Worm (Caenorhabditis elegans) whole organism, L2 larva: ENCODE data around the gene C05E4.15.

Source experiments
- C34F6.9 ChIP-seq: fragments of 150-350 bp; optimal IDR thresholded peaks from 2 replicates; lab custom pipeline; 2014; ENCODE audit warnings: missing biosample characterization, missing genetic modification characterization
- Y55F3AM.14 ChIP-seq: fragments of 200-800 bp; sonication (Bioruptor generic); optimal IDR thresholded peaks from 2 replicates; lab custom pipeline; 2018; ENCODE audit warnings: mild to moderate bottlenecking, missing genetic modification characterization, missing compliant biosample characterization
- ZK546.5 ChIP-seq: sonication (generic microtip); optimal IDR thresholded peaks from 2 replicates; lab custom pipeline; 2017; ENCODE audit warnings: missing biosample characterization, missing genetic modification characterization
- aly-2 ChIP-seq: fragments of 150-350 bp; optimal IDR thresholded peaks from 2 replicates; lab custom pipeline; 2014; ENCODE audit warnings: missing biosample characterization, missing genetic modification characterization
- ama-1 ChIP-seq: fragments of 150-350 bp; optimal IDR thresholded peaks from 2 replicates; lab custom pipeline; 2018; ENCODE audit warnings: inconsistent platforms
- blmp-1 ChIP-seq: sonication (generic microtip); optimal IDR thresholded peaks from 2 replicates; lab custom pipeline; 2017; ENCODE audit warnings: missing genetic modification characterization, mild to moderate bottlenecking, missing compliant biosample characterization, antibody characterized with exemption, moderate library complexity; ENCODE audit not compliant: insufficient read depth
- ceh-16 ChIP-seq: fragments of 150-350 bp; optimal IDR thresholded peaks from 2 replicates; lab custom pipeline; 2014; ENCODE audit warnings: missing biosample characterization, missing genetic modification characterization
- ceh-82 ChIP-seq: fragments of 150-350 bp; optimal IDR thresholded peaks from 2 replicates; lab custom pipeline; 2014; ENCODE audit warnings: missing biosample characterization, missing genetic modification characterization
- crh-2 ChIP-seq: sonication (generic microtip); optimal IDR thresholded peaks from 2 replicates; lab custom pipeline; 2017; ENCODE audit warnings: missing biosample characterization, missing genetic modification characterization
- dmd-4 ChIP-seq: sonication (generic microtip); optimal IDR thresholded peaks from 2 replicates; lab custom pipeline; 2017; ENCODE audit warnings: missing biosample characterization, missing genetic modification characterization
- egl-27 ChIP-seq: sonication (generic microtip); optimal IDR thresholded peaks from 3 replicates; lab custom pipeline; 2017; ENCODE audit warnings: missing biosample characterization, missing genetic modification reagents, missing genetic modification characterization
- elt-3 ChIP-seq: sonication (generic microtip); optimal IDR thresholded peaks from 2 replicates; lab custom pipeline; 2017; ENCODE audit warnings: missing biosample characterization, missing genetic modification characterization
- fos-1 ChIP-seq: fragments of 150-350 bp; optimal IDR thresholded peaks from 2 replicates; lab custom pipeline; 2014; ENCODE audit warnings: missing biosample characterization, missing genetic modification characterization
- gmeb-1 ChIP-seq: fragments of 150-350 bp; optimal IDR thresholded peaks from 2 replicates; lab custom pipeline; 2014; ENCODE audit warnings: missing biosample characterization, missing genetic modification characterization
- lin-11 ChIP-seq: fragments of 150-350 bp; sonication (generic microtip); optimal IDR thresholded peaks from 2 replicates; lab custom pipeline; 2014; ENCODE audit warnings: missing biosample characterization, missing genetic modification characterization, inconsistent platforms, mixed read lengths
- lin-39 ChIP-seq: fragments of 150-350 bp; optimal IDR thresholded peaks from 2 replicates; lab custom pipeline; 2014; ENCODE audit warnings: missing biosample characterization, missing genetic modification reagents, missing genetic modification characterization
- mab-5 ChIP-seq: fragments of 150-350 bp; optimal IDR thresholded peaks from 2 replicates; lab custom pipeline; 2014; ENCODE audit warnings: missing biosample characterization, missing genetic modification characterization
- mbf-1 ChIP-seq: sonication (generic microtip); optimal IDR thresholded peaks from 2 replicates; lab custom pipeline; 2017; ENCODE audit warnings: missing biosample characterization, missing genetic modification characterization
- mdl-1 ChIP-seq, 2 experiments: fragments of 150-350 bp in 1 of 2; sonication (generic microtip) in 1 of 2; optimal IDR thresholded peaks; 2 replicates each; lab custom pipeline; 2017; ENCODE audit warnings: missing biosample characterization in 2 of 2, missing genetic modification characterization in 2 of 2
- nhr-10 ChIP-seq: sonication (generic microtip); optimal IDR thresholded peaks from 2 replicates; lab custom pipeline; 2017; ENCODE audit warnings: missing biosample characterization, missing genetic modification characterization
- nhr-11 ChIP-seq: fragments of 150-350 bp; optimal IDR thresholded peaks from 2 replicates; lab custom pipeline; 2014; ENCODE audit warnings: missing biosample characterization, missing genetic modification characterization
- nhr-12 ChIP-seq: fragments of 150-350 bp; optimal IDR thresholded peaks from 2 replicates; lab custom pipeline; 2014; ENCODE audit warnings: missing biosample characterization, missing genetic modification characterization
- nhr-129 ChIP-seq: fragments of 150-350 bp; optimal IDR thresholded peaks from 2 replicates; lab custom pipeline; 2014; ENCODE audit warnings: missing biosample characterization, missing genetic modification characterization
- nhr-21 ChIP-seq: fragments of 150-350 bp; optimal IDR thresholded peaks from 2 replicates; lab custom pipeline; 2014; ENCODE audit warnings: missing biosample characterization, missing genetic modification characterization
- nhr-23 ChIP-seq: fragments of 150-350 bp; optimal IDR thresholded peaks from 2 replicates; lab custom pipeline; 2014; ENCODE audit warnings: missing biosample characterization, missing genetic modification reagents, missing genetic modification characterization
- nhr-237 ChIP-seq: fragments of 150-350 bp; optimal IDR thresholded peaks from 2 replicates; lab custom pipeline; 2014; ENCODE audit warnings: missing biosample characterization, missing genetic modification characterization
- nhr-77 ChIP-seq: fragments of 150-350 bp; optimal IDR thresholded peaks from 2 replicates; lab custom pipeline; 2014; ENCODE audit warnings: missing biosample characterization, missing genetic modification characterization
- peb-1 ChIP-seq: fragments of 150-350 bp; optimal IDR thresholded peaks from 2 replicates; lab custom pipeline; 2014; ENCODE audit warnings: missing biosample characterization, missing genetic modification characterization
- sma-3 ChIP-seq: sonication (generic microtip); optimal IDR thresholded peaks from 2 replicates; lab custom pipeline; 2016; ENCODE audit warnings: missing genetic modification reagents, missing genetic modification characterization, missing compliant biosample characterization
- sma-9 ChIP-seq, 2 experiments: fragments of 150-350 bp in 1 of 2; sonication (generic microtip) in 1 of 2; optimal IDR thresholded peaks; 2 replicates each; lab custom pipeline; 2014 to 2016; ENCODE audit warnings: missing genetic modification characterization in 2 of 2, mild to moderate bottlenecking in 1 of 2, missing biosample characterization in 1 of 2, missing compliant biosample characterization in 1 of 2, missing genetic modification reagents in 1 of 2, moderate library complexity in 1 of 2
- snpc-4 ChIP-seq: fragments of 150-350 bp; optimal IDR thresholded peaks from 2 replicates; lab custom pipeline; 2014; ENCODE audit warnings: missing biosample characterization, missing genetic modification characterization
- unc-39 ChIP-seq: fragments of 150-350 bp; optimal IDR thresholded peaks from 2 replicates; lab custom pipeline; 2014; ENCODE audit warnings: missing biosample characterization, missing genetic modification characterization
- unc-55 ChIP-seq: fragments of 150-350 bp; sonication (generic microtip); optimal IDR thresholded peaks from 3 replicates; lab custom pipeline; 2014; ENCODE audit warnings: missing biosample characterization, missing genetic modification reagents, missing genetic modification characterization
- unc-62 ChIP-seq: fragments of 150-350 bp; optimal IDR thresholded peaks from 2 replicates; lab custom pipeline; 2014; ENCODE audit warnings: missing biosample characterization, missing genetic modification reagents, missing genetic modification characterization
- zag-1 ChIP-seq: fragments of 150-350 bp; optimal IDR thresholded peaks from 2 replicates; lab custom pipeline; 2014; ENCODE audit warnings: missing biosample characterization, missing genetic modification characterization
- ztf-1 ChIP-seq: fragments of 200-800 bp; sonication (Bioruptor generic); conservative IDR thresholded peaks from 2 replicates; pipeline ENCODE4 v1.3.6; 2022; ENCODE audit warnings: missing genetic modification characterization, missing compliant biosample characterization
- ztf-11 ChIP-seq: sonication (generic microtip); optimal IDR thresholded peaks from 2 replicates; lab custom pipeline; 2017; ENCODE audit warnings: missing biosample characterization, missing genetic modification characterization
- ztf-4 ChIP-seq: fragments of 150-350 bp; optimal IDR thresholded peaks from 2 replicates; lab custom pipeline; 2014; ENCODE audit warnings: missing biosample characterization, missing genetic modification characterization

The C05E4.15 gene

DNA sequence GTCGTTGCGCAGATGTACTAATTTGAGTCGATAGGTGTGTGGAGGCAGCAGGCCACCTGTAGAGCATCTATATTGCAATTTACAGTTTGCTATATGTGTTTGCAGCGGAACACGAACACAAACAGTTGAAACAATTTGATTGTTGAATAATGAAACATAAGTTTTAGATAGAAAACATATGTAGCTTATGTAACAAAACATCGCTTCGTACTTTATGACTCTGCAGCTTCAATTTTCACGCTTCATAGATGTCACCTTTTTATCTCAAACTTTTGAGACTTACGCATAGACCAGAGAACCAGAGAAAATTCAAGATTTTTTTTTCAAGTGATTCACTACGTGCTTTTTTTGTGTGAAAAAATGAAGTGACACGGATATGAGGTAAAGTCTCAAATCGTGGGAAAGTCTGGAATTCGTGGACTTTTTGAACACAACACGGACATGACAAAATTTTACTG is 37.2 kb downstream of the C05E4.15 start, which contains the start of gene fbxb-72 (continued):
- TF ChIP-seq mbf-1 (tag; lab: Kevin White, UChicago) = no peak
- peak; percentile 37 for TF ChIP-seq snpc-4 (tag; lab: Kevin White, UChicago)
- no peak for TF ChIP-seq ztf-11
- TF ChIP-seq elt-3 = no peak
- no peak for TF ChIP-seq mdl-1 (tag; optimal IDR thresholded peaks at IDR 0.05; lab: Kevin White, UChicago)
- no peak for TF ChIP-seq fos-1 (tag; lab: Kevin White, UChicago)
- TF ChIP-seq unc-39 (tag; lab: Kevin White, UChicago) = no peak
- TF ChIP-seq sma-3 (GFP tag; lab: Kevin White, UChicago) = peak; percentile 70
- TF ChIP-seq ztf-1 (GFP tag; lab: Robert Waterston, UW) = 0 out of 2 replicates have a peak, but pooled peaks have one; percentile 18
- TF ChIP-seq aly-2 (tag; lab: Kevin White, UChicago) = peak; percentile 5
- TF ChIP-seq ama-1 (lab: Kevin White, UChicago) = peak; percentile 98
- peak; percentile 17 for TF ChIP-seq ZK546.5 (tag; lab: Kevin White, UChicago)
- TF ChIP-seq nhr-237 (tag; lab: Kevin White, UChicago) = no peak
- TF ChIP-seq nhr-77 (tag; lab: Kevin White, UChicago) = no peak

- no peak for TF ChIP-seq nhr-10 (tag; lab: Kevin White, UChicago)
- TF ChIP-seq snpc-4 (tag; lab: Kevin White, UChicago) = no peak
- TF ChIP-seq egl-27 (tag; lab: Kevin White, UChicago) = no peak
- no peak for TF ChIP-seq nhr-23 (tag; lab: Kevin White, UChicago)
- no peak for TF ChIP-seq unc-62 (GFP tag; lab: Kevin White, UChicago)
- TF ChIP-seq nhr-77 (tag; lab: Kevin White, UChicago) = no peak
- no peak for TF ChIP-seq mab-5
- TF ChIP-seq nhr-21 (tag; lab: Kevin White, UChicago) = no peak
- TF ChIP-seq ceh-16 (tag; lab: Kevin White, UChicago) = no peak
- TF ChIP-seq nhr-12 = no peak
- TF ChIP-seq zag-1 (tag; lab: Kevin White, UChicago) = no peak
- TF ChIP-seq ceh-82 (tag; lab: Kevin White, UChicago) = no peak
- TF ChIP-seq ztf-1 (GFP tag; lab: Robert Waterston, UW) = no peak
- no peak for TF ChIP-seq ama-1 (lab: Kevin White, UChicago)
- TF ChIP-seq lin-39 (tag; lab: Kevin White, UChicago) = no peak
- no peak for TF ChIP-seq fos-1 (tag; lab: Kevin White, UChicago)
- TF ChIP-seq sma-3 (GFP tag; lab: Kevin White, UChicago) = no peak
Observed at ce11 chrV:722889-723288, 38.2 kb downstream of the C05E4.15 start.

- TF ChIP-seq nhr-11 (tag; lab: Kevin White, UChicago) (no peak), unc-62 (GFP tag; lab: Kevin White, UChicago) (no peak), fos-1 (tag; lab: Kevin White, UChicago) (no peak), ceh-16 (tag; lab: Kevin White, UChicago) (no peak), blmp-1 (tag; lab: Kevin White, UChicago) (no peak), Y55F3AM.14 (no peak), nhr-10 (tag; lab: Kevin White, UChicago) (no peak), aly-2 (tag; lab: Kevin White, UChicago) (no peak), ztf-11 (no peak), lin-11 (tag; lab: Kevin White, UChicago) (no peak), C34F6.9 (tag; lab: Kevin White, UChicago) (no peak), zag-1 (tag; lab: Kevin White, UChicago) (no peak), sma-9 (GFP tag; optimal IDR thresholded peaks at IDR 0.05; lab: Kevin White, UChicago) (no peak), sma-9 (tag; optimal IDR thresholded peaks at IDR 0.05; lab: Kevin White, UChicago) (no peak), nhr-129 (no peak), nhr-77 (tag; lab: Kevin White, UChicago) (no peak), nhr-237 (tag; lab: Kevin White, UChicago) (no peak), elt-3 (no peak), egl-27 (tag; lab: Kevin White, UChicago) (no peak)
Observed at ce11 chrV:719731-720130, 41.4 kb downstream of the C05E4.15 start, which contains the start of gene srbc-40. Gene srbc-40 (minus strand): TSS chrV:719831.

- TF ChIP-seq ztf-1 (GFP tag; lab: Robert Waterston, UW) = no peak
- no peak for TF ChIP-seq peb-1 (tag; lab: Kevin White, UChicago)
- no peak for TF ChIP-seq dmd-4
- no peak for TF ChIP-seq ceh-82 (tag; lab: Kevin White, UChicago)
- TF ChIP-seq nhr-10 (tag; lab: Kevin White, UChicago) = no peak
- TF ChIP-seq unc-55 (GFP tag; lab: Kevin White, UChicago) = no peak
- no peak for TF ChIP-seq sma-9 (GFP tag; optimal IDR thresholded peaks at IDR 0.05; lab: Kevin White, UChicago)
- TF ChIP-seq sma-9 (tag; optimal IDR thresholded peaks at IDR 0.05; lab: Kevin White, UChicago) = no peak
- TF ChIP-seq fos-1 (tag; lab: Kevin White, UChicago) = no peak
- no peak for TF ChIP-seq ztf-4 (tag; lab: Kevin White, UChicago)
- TF ChIP-seq sma-3 (GFP tag; lab: Kevin White, UChicago) = no peak
- TF ChIP-seq unc-39 (tag; lab: Kevin White, UChicago) = no peak
- TF ChIP-seq gmeb-1 = no peak
- TF ChIP-seq zag-1 (tag; lab: Kevin White, UChicago) = no peak
- TF ChIP-seq crh-2 (tag; lab: Kevin White, UChicago) = no peak
- TF ChIP-seq nhr-21 (tag; lab: Kevin White, UChicago) = no peak
- no peak for TF ChIP-seq lin-11 (tag; lab: Kevin White, UChicago)
- no peak for TF ChIP-seq ztf-11
- no peak for TF ChIP-seq egl-27 (tag; lab: Kevin White, UChicago)
Observed at ce11 chrV:712882-713281, 48.3 kb downstream of the C05E4.15 start, which contains the start of gene cyp-33C11. Gene cyp-33C11 (minus strand): TSS chrV:712982.
